Fruit fly (Drosophila melanogaster) whole organism, embryonic: ENCODE measurements around the gene CG31463.

Experiments used
- Ada2b ChIP-seq: fragments of 200-800 bp; sonication (Bioruptor generic); IDR thresholded peaks from 2 replicates; pipeline ENCODE4 v1.3.6; 2022; ENCODE audit warnings: missing biosample characterization, missing genetic modification characterization
- CG10147 ChIP-seq: fragments of 200-800 bp; sonication (Bioruptor generic); optimal IDR thresholded peaks from 2 replicates; lab custom pipeline; 2019; ENCODE audit warnings: missing biosample characterization, mild to moderate bottlenecking, missing genetic modification characterization, moderate library complexity
- CG10979 ChIP-seq: fragments of 200-800 bp; sonication (Bioruptor generic); optimal IDR thresholded peaks from 2 replicates; lab custom pipeline; 2018; ENCODE audit warnings: missing biosample characterization, mild to moderate bottlenecking, missing genetic modification characterization, moderate library complexity
- CG11456 ChIP-seq: fragments of 200-800 bp; sonication (Bioruptor generic); IDR thresholded peaks from 3 replicates; pipeline ENCODE4 v1.3.6; 2022; ENCODE audit warnings: missing biosample characterization, missing genetic modification characterization
- CG11560 ChIP-seq: fragments of 200-800 bp; sonication (Bioruptor generic); IDR thresholded peaks from 3 replicates; pipeline ENCODE4 v1.3.6; 2022; ENCODE audit warnings: missing biosample characterization, missing genetic modification characterization
- CG12236 ChIP-seq: fragments of 200-800 bp; sonication (Bioruptor generic); optimal IDR thresholded peaks from 2 replicates; lab custom pipeline; 2016; ENCODE audit warnings: missing biosample characterization, missing genetic modification characterization
- CG12769 ChIP-seq: fragments of 200-800 bp; sonication (Bioruptor generic); optimal IDR thresholded peaks from 2 replicates; lab custom pipeline; 2019; ENCODE audit warnings: missing biosample characterization, mild to moderate bottlenecking, missing genetic modification characterization, moderate library complexity
- CG13624 ChIP-seq: fragments of 200-800 bp; sonication (Bioruptor generic); optimal IDR thresholded peaks from 2 replicates; lab custom pipeline; 2016; ENCODE audit warnings: missing biosample characterization, missing genetic modification characterization
- CG15269 ChIP-seq: fragments of 200-800 bp; sonication (Bioruptor generic); optimal IDR thresholded peaks from 2 replicates; lab custom pipeline; 2018; ENCODE audit warnings: missing biosample characterization, mild to moderate bottlenecking, missing genetic modification characterization, moderate library complexity
- CG15514 ChIP-seq: fragments of 200-800 bp; sonication (Bioruptor generic); optimal IDR thresholded peaks from 3 replicates; lab custom pipeline; 2017; ENCODE audit warnings: missing biosample characterization, missing genetic modification characterization, mild to moderate bottlenecking, moderate library complexity, missing genetic modification reagents
- CG1602 ChIP-seq: fragments of 200-800 bp; sonication (Bioruptor generic); optimal IDR thresholded peaks from 3 replicates; lab custom pipeline; 2016; ENCODE audit warnings: missing biosample characterization, missing genetic modification characterization
- CG1603 ChIP-seq: fragments of 200-800 bp; sonication (Bioruptor generic); optimal IDR thresholded peaks from 2 replicates; lab custom pipeline; 2019; ENCODE audit warnings: missing biosample characterization, mild to moderate bottlenecking, missing genetic modification characterization, moderate library complexity
- CG18599 ChIP-seq: fragments of 200-800 bp; sonication (Bioruptor generic); optimal IDR thresholded peaks from 3 replicates; lab custom pipeline; 2017; ENCODE audit warnings: missing biosample characterization, missing genetic modification characterization, mild to moderate bottlenecking, moderate library complexity, missing genetic modification reagents
- CG30403 ChIP-seq: fragments of 200-800 bp; sonication (Bioruptor generic); optimal IDR thresholded peaks from 3 replicates; lab custom pipeline; 2016; ENCODE audit warnings: missing biosample characterization, missing genetic modification characterization
- CG32767 ChIP-seq: fragments of 200-800 bp; sonication (Bioruptor generic); IDR thresholded peaks from 2 replicates; pipeline ENCODE4 v1.3.6; 2022; ENCODE audit warnings: missing biosample characterization, missing genetic modification characterization
- CG3281 ChIP-seq: fragments of 200-800 bp; sonication (Bioruptor generic); optimal IDR thresholded peaks from 3 replicates; lab custom pipeline; 2017; ENCODE audit warnings: missing biosample characterization, mild to moderate bottlenecking, missing genetic modification characterization
- CG5245 ChIP-seq: fragments of 200-800 bp; sonication (Bioruptor generic); optimal IDR thresholded peaks from 3 replicates; lab custom pipeline; 2016; ENCODE audit warnings: missing biosample characterization, missing genetic modification characterization
- CG8388 ChIP-seq: fragments of 200-800 bp; sonication (Bioruptor generic); optimal IDR thresholded peaks from 2 replicates; lab custom pipeline; 2019; ENCODE audit warnings: missing biosample characterization, mild to moderate bottlenecking, missing genetic modification characterization, moderate library complexity
- CG8924 ChIP-seq: fragments of 200-800 bp; optimal IDR thresholded peaks from 3 replicates; lab custom pipeline; 2019; ENCODE audit warnings: missing biosample characterization, mild to moderate bottlenecking, missing genetic modification characterization, moderate library complexity
- CG9817 ChIP-seq: fragments of 200-800 bp; sonication (Bioruptor generic); optimal IDR thresholded peaks from 2 replicates; lab custom pipeline; 2018; ENCODE audit warnings: missing biosample characterization, mild to moderate bottlenecking, missing genetic modification characterization, moderate library complexity
- CG9932 ChIP-seq: fragments of 200-800 bp; sonication (Bioruptor generic); IDR thresholded peaks from 2 replicates; pipeline ENCODE4 v1.3.6; 2022; ENCODE audit warnings: missing biosample characterization, missing genetic modification characterization
- CTCF ChIP-seq: fragments of 200-800 bp; sonication (Bioruptor generic); optimal IDR thresholded peaks from 2 replicates; lab custom pipeline; 2017; ENCODE audit warnings: missing biosample characterization, mild to moderate bottlenecking, missing genetic modification characterization, moderate library complexity
- HHEX ChIP-seq: fragments of 200-800 bp; sonication (Bioruptor generic); optimal IDR thresholded peaks from 3 replicates; lab custom pipeline; 2017; ENCODE audit warnings: missing biosample characterization, mild to moderate bottlenecking, missing genetic modification characterization, missing genetic modification reagents
- HLH4C ChIP-seq: fragments of 200-800 bp; sonication (Bioruptor generic); IDR thresholded peaks from 3 replicates; pipeline ENCODE4 v1.3.6; 2022; ENCODE audit warnings: missing biosample characterization, missing genetic modification characterization; ENCODE audit not compliant: partially characterized antibody
- Mad ChIP-seq: fragments of 200-800 bp; sonication (Bioruptor generic); optimal IDR thresholded peaks from 2 replicates; lab custom pipeline; 2016; ENCODE audit warnings: missing biosample characterization, missing genetic modification characterization
- Max ChIP-seq: fragments of 200-800 bp; sonication (Bioruptor generic); optimal IDR thresholded peaks from 2 replicates; lab custom pipeline; 2016; ENCODE audit warnings: missing biosample characterization, mild to moderate bottlenecking, missing genetic modification characterization
- Mes4 ChIP-seq: fragments of 200-800 bp; sonication (Bioruptor generic); optimal IDR thresholded peaks from 2 replicates; lab custom pipeline; 2016; ENCODE audit warnings: missing biosample characterization, missing genetic modification characterization
- Optix ChIP-seq: fragments of 200-800 bp; sonication (Bioruptor generic); IDR thresholded peaks from 3 replicates; pipeline ENCODE4 v1.3.6; 2022; ENCODE audit warnings: missing biosample characterization, missing genetic modification characterization
- PHDP ChIP-seq: fragments of 200-800 bp; sonication (Bioruptor generic); optimal IDR thresholded peaks from 3 replicates; lab custom pipeline; 2018; ENCODE audit warnings: missing biosample characterization, mild to moderate bottlenecking, missing genetic modification characterization, moderate library complexity
- Stat92E ChIP-seq, 3 experiments: fragments of >200 bp in 2 of 3; fragments of 200-800 bp in 1 of 3; sonication (Bioruptor generic) in 1 of 3; optimal IDR thresholded peaks; 2 replicates each; lab custom pipeline; 2017 to 2019; ENCODE audit warnings: missing biosample characterization in 3 of 3, missing genetic modification characterization in 3 of 3, mild to moderate bottlenecking in 1 of 3, moderate library complexity in 1 of 3
- TFAM ChIP-seq: fragments of 200-800 bp; sonication (Bioruptor generic); optimal IDR thresholded peaks from 2 replicates; lab custom pipeline; 2017; ENCODE audit warnings: missing biosample characterization, missing genetic modification characterization, inconsistent platforms
- YL-1 ChIP-seq: fragments of 200-800 bp; sonication (Bioruptor generic); optimal IDR thresholded peaks from 3 replicates; lab custom pipeline; 2017; ENCODE audit warnings: missing biosample characterization, mild to moderate bottlenecking, missing genetic modification characterization
- chm ChIP-seq: fragments of 200-800 bp; sonication (Bioruptor generic); IDR thresholded peaks from 2 replicates; pipeline ENCODE4 v1.3.6; 2022; ENCODE audit warnings: missing biosample characterization, missing genetic modification characterization
- dan ChIP-seq: fragments of 200-800 bp; sonication (Bioruptor generic); IDR thresholded peaks from 2 replicates; pipeline ENCODE4 v1.3.6; 2022; ENCODE audit warnings: missing biosample characterization, missing genetic modification characterization
- esg ChIP-seq: fragments of 200-800 bp; sonication (Bioruptor generic); conservative IDR thresholded peaks from 2 replicates; pipeline ENCODE4 v1.3.6; 2022; ENCODE audit warnings: missing biosample characterization, missing genetic modification characterization
- gcm2 ChIP-seq: fragments of 200-800 bp; sonication (Bioruptor generic); optimal IDR thresholded peaks from 2 replicates; lab custom pipeline; 2016; ENCODE audit warnings: missing biosample characterization, missing genetic modification characterization
- grn ChIP-seq: fragments of 200-800 bp; sonication (Bioruptor generic); optimal IDR thresholded peaks from 3 replicates; lab custom pipeline; 2017; ENCODE audit warnings: missing biosample characterization, missing genetic modification characterization
- ham ChIP-seq: fragments of 200-800 bp; sonication (Bioruptor generic); IDR thresholded peaks from 2 replicates; pipeline ENCODE4 v1.3.6; 2022; ENCODE audit warnings: missing biosample characterization, missing genetic modification characterization
- jigr1 ChIP-seq: fragments of 200-800 bp; sonication (Bioruptor generic); IDR thresholded peaks from 3 replicates; pipeline ENCODE4 v1.3.6; 2022; ENCODE audit warnings: missing biosample characterization, missing genetic modification characterization
- lab ChIP-seq: fragments of 200-800 bp; sonication (Bioruptor generic); optimal IDR thresholded peaks from 3 replicates; lab custom pipeline; 2017; ENCODE audit warnings: missing biosample characterization, missing genetic modification characterization, mild to moderate bottlenecking, moderate library complexity, missing genetic modification reagents
- nmo ChIP-seq: fragments of 200-800 bp; sonication (Bioruptor generic); optimal IDR thresholded peaks from 2 replicates; lab custom pipeline; 2018; ENCODE audit warnings: missing biosample characterization, mild to moderate bottlenecking, missing genetic modification characterization, moderate library complexity
- oc ChIP-seq: fragments of 200-800 bp; sonication (Bioruptor generic); optimal IDR thresholded peaks from 2 replicates; lab custom pipeline; 2018; ENCODE audit warnings: missing biosample characterization, mild to moderate bottlenecking, missing genetic modification characterization, moderate library complexity
- psq ChIP-seq: fragments of 200-800 bp; sonication (Bioruptor generic); optimal IDR thresholded peaks from 2 replicates; lab custom pipeline; 2017; ENCODE audit warnings: missing biosample characterization, missing genetic modification characterization
- repo ChIP-seq: fragments of 200-800 bp; sonication (Bioruptor generic); optimal IDR thresholded peaks from 2 replicates; lab custom pipeline; 2016; ENCODE audit warnings: missing biosample characterization, missing genetic modification characterization
- ro ChIP-seq: fragments of 200-800 bp; sonication (Bioruptor generic); IDR thresholded peaks from 2 replicates; pipeline ENCODE4 v1.3.6; 2022; ENCODE audit warnings: missing biosample characterization, missing genetic modification characterization
- row ChIP-seq: fragments of 200-800 bp; sonication (Bioruptor generic); IDR thresholded peaks from 3 replicates; pipeline ENCODE4 v1.3.6; 2022; ENCODE audit warnings: missing biosample characterization, missing genetic modification characterization
- sens ChIP-seq: fragments of 200-800 bp; sonication (Bioruptor generic); peaks from one replicate; lab custom pipeline; 2016; ENCODE audit warnings: missing biosample characterization, missing genetic modification characterization
- sens-2 ChIP-seq: fragments of 200-800 bp; sonication (Bioruptor generic); IDR thresholded peaks from 2 replicates; pipeline ENCODE4 v1.3.6; 2022; ENCODE audit warnings: missing biosample characterization, missing genetic modification characterization
- slbo ChIP-seq: fragments of 200-800 bp; sonication (Bioruptor generic); IDR thresholded peaks from 2 replicates; pipeline ENCODE4 v1.3.6; 2022; ENCODE audit warnings: missing biosample characterization, missing genetic modification characterization
- slou ChIP-seq: fragments of 200-800 bp; sonication (Bioruptor generic); optimal IDR thresholded peaks from 3 replicates; lab custom pipeline; 2016; ENCODE audit warnings: missing biosample characterization, missing genetic modification characterization
- sqz ChIP-seq: fragments of 200-800 bp; sonication (Bioruptor generic); optimal IDR thresholded peaks from 3 replicates; lab custom pipeline; 2018; ENCODE audit warnings: missing biosample characterization, mild to moderate bottlenecking, missing genetic modification characterization
- wek ChIP-seq: fragments of 200-800 bp; sonication (Bioruptor generic); optimal IDR thresholded peaks from 3 replicates; lab custom pipeline; 2018; ENCODE audit warnings: missing biosample characterization, mild to moderate bottlenecking, missing genetic modification characterization, moderate library complexity

The CG31463 gene

dm6 chr3R:8256040-8256439 is 36.1 kb upstream of the CG31463 start (continued):
- TF ChIP-seq esg (GFP tag; lab: Robert Waterston, UW) (no peak), CG8924 (tag; lab: Kevin White, UChicago) (peak; percentile 24), CG11456 (GFP tag; lab: Robert Waterston, UW) (no peak), CTCF (GFP tag; lab: Kevin White, UChicago) (no peak), PHDP (tag; lab: Kevin White, UChicago) (peak; percentile 42), CG5245 (GFP tag; lab: Kevin White, UChicago) (no peak), Stat92E (GFP tag; optimal IDR thresholded peaks at IDR 0.05; lab: Kevin White, UChicago) (no peak), ro (GFP tag; lab: Robert Waterston, UW) (no peak), sens-2 (GFP tag; lab: Robert Waterston, UW) (no peak), YL-1 (GFP tag; lab: Kevin White, UChicago) (no peak), CG9817 (tag; lab: Kevin White, UChicago) (peak; percentile 26), sens (GFP tag; lab: Kevin White, UChicago) (peak; percentile 39), row (GFP tag; lab: Robert Waterston, UW) (peak; percentile 37; the same call in 2 of the 3 replicates), CG15269 (peak; percentile 52), Optix (GFP tag; lab: Robert Waterston, UW) (no peak), psq (GFP tag; lab: Kevin White, UChicago) (no peak), ham (GFP tag; lab: Robert Waterston, UW) (no peak), nmo (GFP tag; lab: Kevin White, UChicago) (peak; percentile 40), CG1603 (peak; percentile 11), HHEX (peak; percentile 36), CG12236 (no peak), wek (no peak), CG9932 (GFP tag; lab: Robert Waterston, UW) (peak; percentile 17; the same call in 1 of the 2 replicates), CG8388 (GFP tag; lab: Kevin White, UChicago) (peak; percentile 7), HLH4C (GFP tag; lab: Robert Waterston, UW) (no peak), grn (no peak), CG3281 (GFP tag; lab: Kevin White, UChicago) (peak; percentile 45), chm (GFP tag; lab: Robert Waterston, UW) (no peak), CG1602 (GFP tag; lab: Kevin White, UChicago) (no peak), jigr1 (GFP tag; lab: Robert Waterston, UW) (no peak), CG11560 (tag; lab: Robert Waterston, UW) (0 out of 3 replicates have a peak, but pooled peaks have one; percentile 32), CG15514 (GFP tag; lab: Kevin White, UChicago) (no peak), CG10979 (tag; lab: Kevin White, UChicago) (peak; percentile 1), TFAM (no peak), lab (peak; percentile 54), gcm2 (GFP tag; lab: Kevin White, UChicago) (no peak), repo (GFP tag; lab: Kevin White, UChicago) (no peak), Max (GFP tag; lab: Kevin White, UChicago) (no peak), oc (tag; lab: Kevin White, UChicago) (no peak), CG12769 (tag; lab: Kevin White, UChicago) (peak; percentile 40), Ada2b (GFP tag; lab: Robert Waterston, UW) (no peak), Mes4 (no peak), CG30403 (GFP tag; lab: Kevin White, UChicago) (peak; percentile 44), slbo (no peak), CG32767 (GFP tag; lab: Robert Waterston, UW) (no peak), dan (GFP tag; lab: Robert Waterston, UW) (no peak), CG18599 (GFP tag; lab: Kevin White, UChicago) (peak; percentile 38), sqz (GFP tag; lab: Kevin White, UChicago) (no peak), CG13624 (GFP tag; lab: Kevin White, UChicago) (peak; percentile 27), slou (GFP tag; lab: Kevin White, UChicago) (no peak), Mad (GFP tag; lab: Kevin White, UChicago) (no peak), CG10147 (GFP tag; lab: Kevin White, UChicago) (peak; percentile 26)
